Fruit fly (Drosophila melanogaster): ENCODE measurements around the gene CAHbeta.

CAHbeta gene

DNA sequence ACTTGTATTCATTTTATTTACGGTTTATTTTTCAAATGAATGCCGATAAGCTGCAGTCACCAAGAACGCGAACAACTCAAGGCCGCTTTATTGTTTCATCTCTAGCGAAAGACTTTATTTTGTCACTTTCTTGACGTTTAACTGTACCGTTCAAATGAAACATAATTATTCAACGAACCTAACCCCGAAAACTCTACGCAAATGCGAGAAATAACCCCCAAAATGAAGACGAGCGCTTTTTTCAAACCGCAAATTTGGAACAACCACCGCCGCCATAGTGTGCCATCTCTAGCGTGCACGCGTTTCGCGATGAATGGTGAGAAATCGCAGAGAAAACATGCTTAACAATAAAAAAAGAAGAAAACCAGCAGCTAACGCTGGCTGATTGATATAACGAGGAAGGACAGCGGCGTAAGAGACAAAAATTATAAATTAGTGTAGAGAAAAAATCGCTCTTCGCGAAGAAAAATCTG is 4.0 kb downstream of the CAHbeta start, which contains the start of gene CG11970:
CG11970 (plus strand) TSS at position 117 of the 473 bp plus-strand sequence.
- TF ChIP-seq Dll (optimal IDR thresholded peaks at IDR 0.05): no peak
- TF ChIP-seq usp (GFP tag; optimal IDR thresholded peaks at IDR 0.05): no peak
- no peak for TF ChIP-seq psq (optimal IDR thresholded peaks at IDR 0.05)
- TF ChIP-seq CG8478 (optimal IDR thresholded peaks at IDR 0.05): no peak
- no peak for TF ChIP-seq EcR (GFP tag; optimal IDR thresholded peaks at IDR 0.05)
- no peak for TF ChIP-seq pan (optimal IDR thresholded peaks at IDR 0.05)

DNA sequence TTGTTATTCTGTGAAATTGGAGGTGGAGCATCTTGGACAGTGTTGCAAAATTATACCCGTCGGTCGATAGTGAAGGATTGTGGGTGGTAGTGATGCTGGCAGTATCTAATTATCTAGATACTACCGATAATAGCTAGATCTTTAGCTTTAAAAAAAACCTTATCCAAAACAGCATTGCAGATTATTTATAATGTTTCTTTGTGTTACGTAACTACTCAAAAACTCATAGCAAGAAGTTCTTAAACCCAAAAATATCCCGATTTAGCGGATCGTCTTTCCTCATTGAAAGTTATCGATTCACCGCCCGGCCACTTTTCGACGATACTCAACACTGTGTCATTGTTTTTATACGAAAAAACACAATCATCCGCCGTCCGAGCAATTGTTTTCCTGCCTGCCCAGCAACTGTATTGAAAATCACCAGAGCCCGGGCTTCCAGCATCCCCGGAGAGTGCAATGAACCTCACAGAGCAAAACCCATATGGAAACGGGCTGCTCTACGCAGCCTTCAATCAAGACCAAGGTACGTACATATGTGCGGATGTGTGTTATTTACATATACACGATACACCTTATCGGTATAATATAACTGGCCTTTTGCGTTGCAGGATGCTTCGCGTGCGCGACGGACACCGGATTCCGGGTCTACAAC is 12.4 kb downstream of the CAHbeta start, which contains the start of gene CG11975:
CG11975 (plus strand) TSS at position 326 of the 652 bp plus-strand sequence.
- TF ChIP-seq EcR (GFP tag; optimal IDR thresholded peaks at IDR 0.05) (no peak), usp (GFP tag; optimal IDR thresholded peaks at IDR 0.05) (no peak), psq (optimal IDR thresholded peaks at IDR 0.05) (no peak), CG8478 (optimal IDR thresholded peaks at IDR 0.05) (no peak), pan (optimal IDR thresholded peaks at IDR 0.05) (no peak), Dll (optimal IDR thresholded peaks at IDR 0.05) (no peak)

DNA sequence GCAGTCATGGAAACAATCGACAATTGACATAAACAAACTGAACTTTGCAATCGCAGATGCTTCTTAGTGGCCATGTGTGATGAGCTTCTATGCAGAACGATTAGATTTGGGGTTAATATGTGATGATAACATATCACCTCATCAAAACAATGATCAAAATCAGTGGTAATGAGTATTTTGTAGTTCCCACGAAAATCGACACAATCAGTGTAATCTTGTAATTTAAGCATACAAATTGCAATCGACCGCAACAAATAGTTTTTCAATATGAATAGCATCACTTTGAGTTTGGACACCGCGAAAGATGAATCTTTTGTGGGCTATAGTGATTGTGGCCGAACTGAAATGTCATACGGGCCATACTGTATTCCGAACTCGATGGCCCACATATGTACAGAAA is 16.7 kb downstream of the CAHbeta start, which contains the start of gene CG11977:
CG11977 (plus strand) TSS at position 301 of the 400 bp plus-strand sequence.
- no peak for TF ChIP-seq pan (optimal IDR thresholded peaks at IDR 0.05)
- no peak for TF ChIP-seq Dll (optimal IDR thresholded peaks at IDR 0.05)
- no peak for TF ChIP-seq usp (GFP tag; optimal IDR thresholded peaks at IDR 0.05)
- no peak for TF ChIP-seq EcR (GFP tag; optimal IDR thresholded peaks at IDR 0.05)
- no peak for TF ChIP-seq psq (optimal IDR thresholded peaks at IDR 0.05)

DNA sequence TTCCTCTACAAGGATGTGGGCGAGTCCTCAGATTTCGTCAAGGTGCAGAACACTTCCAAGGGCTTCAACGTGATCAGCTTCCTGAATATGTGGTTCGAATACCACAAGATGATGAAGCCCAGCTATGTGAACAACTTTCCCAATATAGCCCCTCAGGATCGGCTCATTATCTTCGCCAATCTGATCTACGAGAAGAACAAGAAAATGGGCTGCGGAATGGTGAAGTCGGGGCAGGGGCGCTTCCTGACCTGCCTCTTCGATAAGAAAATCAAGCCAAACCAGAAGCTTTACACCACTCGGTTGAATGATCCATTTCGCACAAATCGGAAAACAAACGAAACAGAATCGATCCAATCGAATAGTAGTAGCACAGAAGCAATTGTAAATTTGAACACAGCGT is 17.6 kb downstream of the CAHbeta start:
- TF ChIP-seq pan (optimal IDR thresholded peaks at IDR 0.05) (no peak), Dll (optimal IDR thresholded peaks at IDR 0.05) (no peak), CG8478 (optimal IDR thresholded peaks at IDR 0.05) (no peak), psq (optimal IDR thresholded peaks at IDR 0.05) (no peak), EcR (GFP tag; optimal IDR thresholded peaks at IDR 0.05) (no peak), usp (GFP tag; optimal IDR thresholded peaks at IDR 0.05) (no peak)

DNA sequence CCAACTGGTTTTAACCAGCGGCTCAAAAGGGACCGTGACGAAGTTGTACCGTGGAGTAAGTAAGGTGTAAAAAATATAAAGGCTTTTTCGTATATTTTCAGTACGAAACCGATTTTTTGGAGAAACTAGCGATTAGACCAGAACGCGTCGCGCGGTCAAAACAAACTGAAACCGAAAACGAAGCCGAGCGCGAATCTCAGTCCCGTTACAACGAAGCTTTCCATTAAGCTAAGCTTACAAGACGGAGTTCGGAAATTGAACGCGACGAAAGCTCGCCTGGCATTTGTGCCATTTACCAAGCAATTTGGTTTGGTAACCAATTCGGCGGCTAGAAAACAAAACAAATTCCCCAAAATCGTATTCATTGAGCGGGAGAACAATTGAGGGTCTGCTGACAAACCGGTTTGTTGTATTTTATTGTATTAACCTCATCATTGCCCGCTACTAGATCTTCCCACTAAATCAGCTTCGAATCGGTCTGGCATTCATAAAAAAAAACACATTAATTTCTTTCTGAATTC is 21.1 kb downstream of the CAHbeta start:
- no peak for TF ChIP-seq Dll (optimal IDR thresholded peaks at IDR 0.05)
- TF ChIP-seq psq (optimal IDR thresholded peaks at IDR 0.05): no peak
- no peak for TF ChIP-seq pan (optimal IDR thresholded peaks at IDR 0.05)
- TF ChIP-seq CG8478 (optimal IDR thresholded peaks at IDR 0.05): no peak
- no peak for TF ChIP-seq usp (GFP tag; optimal IDR thresholded peaks at IDR 0.05)

DNA sequence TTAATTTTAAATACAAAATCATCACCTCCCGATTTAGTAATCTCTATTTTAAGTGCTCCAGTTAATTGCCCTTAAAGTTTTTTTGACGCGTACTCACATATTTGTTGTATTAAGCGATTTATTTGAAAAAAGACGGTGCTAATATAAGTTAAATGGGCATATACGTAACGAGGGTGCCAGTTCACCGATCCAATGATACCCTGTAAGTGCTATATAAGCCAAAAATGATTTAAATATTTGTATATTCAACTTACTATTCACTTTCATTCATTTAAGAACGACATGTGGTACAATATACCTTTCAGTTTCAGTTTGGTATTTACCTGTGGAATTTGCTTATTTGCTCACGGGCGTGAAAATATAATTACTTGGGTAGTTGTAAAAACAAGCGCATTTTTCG is 21.9 kb downstream of the CAHbeta start:
- no peak for TF ChIP-seq usp (GFP tag; optimal IDR thresholded peaks at IDR 0.05)
- no peak for TF ChIP-seq psq (optimal IDR thresholded peaks at IDR 0.05)
- no peak for TF ChIP-seq EcR (GFP tag; optimal IDR thresholded peaks at IDR 0.05)
- TF ChIP-seq Dll (optimal IDR thresholded peaks at IDR 0.05): no peak
- no peak for TF ChIP-seq pan (optimal IDR thresholded peaks at IDR 0.05)
- TF ChIP-seq CG8478 (optimal IDR thresholded peaks at IDR 0.05): no peak

DNA sequence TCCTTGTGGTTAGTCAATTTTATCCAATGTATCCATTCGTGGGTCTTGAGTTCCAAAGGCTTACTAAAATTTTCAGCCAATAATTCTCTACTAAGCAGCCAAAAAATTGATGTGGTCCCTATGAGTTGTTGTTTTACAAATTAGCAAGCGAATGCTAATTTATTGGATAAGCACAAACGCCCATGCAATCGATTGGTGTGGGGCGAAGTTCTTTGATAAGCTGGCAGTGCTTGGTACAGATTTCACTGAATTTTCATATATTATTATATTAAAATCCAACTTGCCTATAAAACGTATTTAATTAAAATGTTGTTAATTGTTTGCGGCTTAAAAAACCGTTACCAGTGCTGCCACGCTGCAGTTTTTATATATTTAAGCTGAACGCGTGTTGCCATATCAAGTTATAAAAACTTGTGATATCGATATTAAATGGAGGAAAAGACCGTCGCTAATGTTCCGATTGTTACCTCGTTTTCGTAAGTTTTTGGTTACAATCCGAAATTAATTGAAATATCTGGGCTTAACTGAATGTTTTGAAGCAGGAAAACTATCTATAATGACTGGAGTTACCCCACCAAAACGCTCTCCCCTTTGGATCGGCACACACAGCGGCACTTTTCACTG is 23.1 kb downstream of the CAHbeta start, which contains the start of the genes CG31100 and CG11980:
CG31100 (minus strand) TSS at position 51 of the 624 bp plus-strand sequence.
CG11980 (plus strand) TSS at position 418 of the 624 bp plus-strand sequence.
- TF ChIP-seq EcR (GFP tag; optimal IDR thresholded peaks at IDR 0.05): no peak
- TF ChIP-seq Dll (optimal IDR thresholded peaks at IDR 0.05): no peak
- no peak for TF ChIP-seq psq (optimal IDR thresholded peaks at IDR 0.05)
- no peak for TF ChIP-seq pan (optimal IDR thresholded peaks at IDR 0.05)
- no peak for TF ChIP-seq usp (GFP tag; optimal IDR thresholded peaks at IDR 0.05)
- no peak for TF ChIP-seq CG8478 (optimal IDR thresholded peaks at IDR 0.05)

DNA sequence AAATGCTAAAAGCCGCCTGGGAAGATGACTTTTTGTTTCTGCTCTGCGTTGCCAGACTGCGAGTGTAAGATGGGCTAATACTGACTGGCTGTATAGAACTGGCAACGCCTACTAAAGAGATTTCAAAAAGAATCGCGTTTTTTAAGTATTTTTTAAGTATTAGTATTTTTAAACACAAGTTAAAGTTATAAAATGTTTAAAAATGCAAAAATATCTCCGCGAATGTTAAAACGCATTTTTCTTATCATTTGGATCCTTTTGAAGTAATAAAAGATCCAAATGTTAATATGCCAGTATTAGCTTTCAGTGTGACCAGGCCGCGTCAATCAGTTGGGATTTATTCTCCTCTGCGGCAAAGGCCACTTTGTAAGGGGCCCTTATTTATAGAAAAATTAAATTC is 25.5 kb downstream of the CAHbeta start, which contains the start of the genes Prosbeta3 and Iru:
Prosbeta3 (minus strand) TSS at position 98 of the 400 bp plus-strand sequence.
Iru (plus strand) TSS at position 328 of the 400 bp plus-strand sequence.
- no peak for TF ChIP-seq Dll (optimal IDR thresholded peaks at IDR 0.05)
- TF ChIP-seq EcR (GFP tag; optimal IDR thresholded peaks at IDR 0.05): no peak
- TF ChIP-seq pan (optimal IDR thresholded peaks at IDR 0.05): no peak
- no peak for TF ChIP-seq psq (optimal IDR thresholded peaks at IDR 0.05)
- TF ChIP-seq CG8478 (optimal IDR thresholded peaks at IDR 0.05): no peak
- TF ChIP-seq usp (GFP tag; optimal IDR thresholded peaks at IDR 0.05): no peak

DNA sequence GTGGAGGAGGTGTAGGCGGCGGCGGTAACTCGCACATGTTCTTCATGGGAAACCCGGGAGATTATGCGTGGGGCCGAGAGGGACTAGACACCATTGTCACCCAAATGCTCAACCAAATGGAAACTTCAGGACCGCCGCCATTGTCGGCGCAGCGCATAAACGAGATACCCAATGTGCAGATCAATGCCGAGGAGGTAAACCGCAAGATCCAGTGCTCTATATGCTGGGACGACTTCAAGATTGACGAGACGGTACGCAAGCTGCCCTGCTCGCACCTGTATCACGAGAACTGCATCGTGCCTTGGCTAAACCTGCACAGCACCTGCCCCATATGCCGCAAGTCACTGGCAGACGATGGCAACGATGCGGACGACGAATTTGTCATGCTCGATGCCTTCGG is 26.6 kb downstream of the CAHbeta start:
- no peak for TF ChIP-seq psq (optimal IDR thresholded peaks at IDR 0.05)
- TF ChIP-seq pan (optimal IDR thresholded peaks at IDR 0.05): no peak

DNA sequence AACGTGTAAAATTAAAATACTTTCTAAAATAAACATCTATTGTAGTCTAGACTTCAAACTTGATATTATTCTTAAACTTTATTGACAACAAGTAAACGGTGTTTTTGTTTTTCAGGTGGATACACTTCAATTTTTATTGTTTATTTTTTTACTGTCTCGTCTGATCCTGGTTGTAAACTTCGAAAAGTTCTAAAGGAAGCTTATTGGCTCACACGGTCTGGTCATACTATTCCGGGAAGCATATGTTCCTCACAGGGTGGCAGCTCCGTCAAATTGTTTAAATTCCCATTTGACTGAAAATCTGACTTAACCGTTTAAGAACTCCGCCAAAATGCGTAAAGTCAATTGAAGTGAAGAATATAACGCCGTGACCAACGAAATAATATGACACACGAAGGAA is 27.5 kb downstream of the CAHbeta start, which contains the start of gene CG11983:
CG11983 (plus strand) TSS at position 120 of the 400 bp plus-strand sequence.
- TF ChIP-seq pan (optimal IDR thresholded peaks at IDR 0.05) (no peak), psq (optimal IDR thresholded peaks at IDR 0.05) (no peak), Dll (optimal IDR thresholded peaks at IDR 0.05) (no peak), CG8478 (optimal IDR thresholded peaks at IDR 0.05) (no peak), EcR (GFP tag; optimal IDR thresholded peaks at IDR 0.05) (no peak), usp (GFP tag; optimal IDR thresholded peaks at IDR 0.05) (no peak)

DNA sequence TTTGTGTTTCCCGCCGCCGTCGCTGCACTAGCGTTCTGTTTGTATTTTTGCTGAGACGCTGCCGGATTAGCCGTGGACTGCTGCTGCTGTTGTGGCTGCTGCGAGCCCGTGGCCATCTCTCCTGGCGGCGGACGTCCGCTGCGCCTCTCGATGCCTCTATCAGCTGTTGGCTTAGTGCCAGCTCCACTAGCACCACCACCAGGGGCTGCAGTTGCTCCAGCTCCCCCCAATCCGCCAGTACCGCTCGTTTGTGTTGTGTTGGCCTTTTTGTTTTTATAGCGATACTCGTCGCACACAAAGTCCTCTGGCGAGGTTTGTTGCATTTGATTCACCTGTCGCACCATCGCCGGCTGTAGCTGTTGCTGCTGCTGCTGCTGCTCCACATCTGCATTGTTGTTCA is 30.0 kb downstream of the CAHbeta start:
- TF ChIP-seq EcR (GFP tag; optimal IDR thresholded peaks at IDR 0.05): no peak
- no peak for TF ChIP-seq Dll (optimal IDR thresholded peaks at IDR 0.05)

DNA sequence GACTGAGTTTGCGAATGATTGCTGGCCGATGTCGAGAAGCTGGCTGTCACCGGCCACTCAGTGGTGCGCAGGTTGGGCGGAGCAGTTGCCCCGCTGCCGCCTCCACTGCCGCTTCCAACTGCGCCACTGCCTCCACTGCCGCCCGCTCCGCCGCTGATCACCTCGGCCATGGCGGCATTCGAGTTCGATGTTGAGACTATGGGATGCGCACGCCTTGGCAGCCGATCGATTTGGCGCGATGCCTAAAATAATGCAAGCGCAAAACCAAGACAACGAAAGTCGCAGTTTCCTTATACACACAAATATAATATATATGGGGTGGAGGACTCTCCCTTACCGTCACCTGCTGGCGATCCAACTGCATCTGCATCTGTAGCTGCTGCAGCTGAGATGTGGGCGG is 31.0 kb downstream of the CAHbeta start:
- TF ChIP-seq Dll (optimal IDR thresholded peaks at IDR 0.05) (no peak), psq (optimal IDR thresholded peaks at IDR 0.05) (no peak), EcR (GFP tag; optimal IDR thresholded peaks at IDR 0.05) (no peak), CG8478 (optimal IDR thresholded peaks at IDR 0.05) (no peak), pan (optimal IDR thresholded peaks at IDR 0.05) (no peak), usp (GFP tag; optimal IDR thresholded peaks at IDR 0.05) (no peak)
